Fruit fly (Drosophila melanogaster) whole organism, embryonic: ENCODE data around the gene msb1l.
A peak's percentile ranks its signal among the peaks of the same experiment; 100 is the strongest.

Experiments used
- CG10209 ChIP-seq: fragments of 200-800 bp; sonication (Bioruptor generic); optimal IDR thresholded peaks from 3 replicates; lab custom pipeline; 2017; ENCODE audit warnings: missing biosample characterization, mild to moderate bottlenecking, missing genetic modification characterization, missing genetic modification reagents
- CG11695 ChIP-seq: fragments of 200-800 bp; sonication (Bioruptor generic); IDR thresholded peaks from 3 replicates; pipeline ENCODE4 v1.3.6; 2022; ENCODE audit warnings: missing biosample characterization, missing genetic modification characterization
- CG1233 ChIP-seq: fragments of 200-800 bp; sonication (Bioruptor generic); optimal IDR thresholded peaks from 4 replicates; lab custom pipeline; 2018; ENCODE audit warnings: missing biosample characterization, mild to moderate bottlenecking, missing genetic modification characterization
- CG13624 ChIP-seq: fragments of 200-800 bp; sonication (Bioruptor generic); optimal IDR thresholded peaks from 2 replicates; lab custom pipeline; 2016; ENCODE audit warnings: missing biosample characterization, missing genetic modification characterization
- CG14441 ChIP-seq: fragments of 200-800 bp; sonication (Bioruptor generic); IDR thresholded peaks from 2 replicates; pipeline ENCODE4 v1.3.6; 2022; ENCODE audit warnings: missing biosample characterization, missing genetic modification characterization
- CG15073 ChIP-seq: fragments of 200-800 bp; sonication (Bioruptor generic); optimal IDR thresholded peaks from 2 replicates; lab custom pipeline; 2016; ENCODE audit warnings: missing biosample characterization, missing genetic modification characterization
- CG1603 ChIP-seq: fragments of 200-800 bp; sonication (Bioruptor generic); optimal IDR thresholded peaks from 2 replicates; lab custom pipeline; 2019; ENCODE audit warnings: missing biosample characterization, mild to moderate bottlenecking, missing genetic modification characterization, moderate library complexity
- CG18262 ChIP-seq: fragments of 200-800 bp; optimal IDR thresholded peaks from 3 replicates; lab custom pipeline; 2019; ENCODE audit warnings: missing biosample characterization, mild to moderate bottlenecking, missing genetic modification characterization, moderate library complexity
- CG1832 ChIP-seq: fragments of 200-800 bp; sonication (Bioruptor generic); optimal IDR thresholded peaks from 2 replicates; lab custom pipeline; 2017; ENCODE audit warnings: missing biosample characterization, mild to moderate bottlenecking, missing genetic modification characterization, inconsistent platforms
- CG18599 ChIP-seq: fragments of 200-800 bp; sonication (Bioruptor generic); optimal IDR thresholded peaks from 3 replicates; lab custom pipeline; 2017; ENCODE audit warnings: missing biosample characterization, missing genetic modification characterization, mild to moderate bottlenecking, moderate library complexity, missing genetic modification reagents
- CG4360 ChIP-seq: fragments of 200-800 bp; sonication (Bioruptor generic); IDR thresholded peaks from 2 replicates; pipeline ENCODE4 v1.3.6; 2022; ENCODE audit warnings: missing biosample characterization, missing genetic modification characterization
- CG5245 ChIP-seq: fragments of 200-800 bp; sonication (Bioruptor generic); optimal IDR thresholded peaks from 3 replicates; lab custom pipeline; 2016; ENCODE audit warnings: missing biosample characterization, missing genetic modification characterization
- CG6765 ChIP-seq: fragments of 200-800 bp; sonication (Bioruptor generic); optimal IDR thresholded peaks from 3 replicates; lab custom pipeline; 2017; ENCODE audit warnings: missing biosample characterization, mild to moderate bottlenecking, missing genetic modification characterization
- CG9817 ChIP-seq: fragments of 200-800 bp; sonication (Bioruptor generic); optimal IDR thresholded peaks from 2 replicates; lab custom pipeline; 2018; ENCODE audit warnings: missing biosample characterization, mild to moderate bottlenecking, missing genetic modification characterization, moderate library complexity
- CG9876 ChIP-seq: fragments of 200-800 bp; sonication (Bioruptor generic); optimal IDR thresholded peaks from 2 replicates; lab custom pipeline; 2016; ENCODE audit warnings: missing biosample characterization, missing genetic modification characterization
- Camta ChIP-seq: fragments of 200-800 bp; sonication (Bioruptor generic); optimal IDR thresholded peaks from 2 replicates; lab custom pipeline; 2016; ENCODE audit warnings: missing biosample characterization, missing genetic modification characterization
- Dfd ChIP-seq, 2 experiments: fragments of >200 bp; optimal IDR thresholded peaks; 2 replicates each; lab custom pipeline; 2017; ENCODE audit warnings: missing biosample characterization in 2 of 2, missing genetic modification characterization in 2 of 2
- Dll ChIP-seq: fragments of 200-800 bp; sonication (Bioruptor generic); IDR thresholded peaks from 4 replicates; pipeline ENCODE4 v1.3.6; 2022; ENCODE audit warnings: missing biosample characterization, missing genetic modification characterization; ENCODE audit not compliant: partially characterized antibody
- Doc3 ChIP-seq: fragments of 200-800 bp; sonication (Bioruptor generic); IDR thresholded peaks from 3 replicates; pipeline ENCODE4 v1.3.6; 2022; ENCODE audit warnings: missing biosample characterization, missing genetic modification characterization; ENCODE audit not compliant: partially characterized antibody
- E2f1 ChIP-seq: fragments of 200-800 bp; sonication (Bioruptor generic); IDR thresholded peaks from 2 replicates; pipeline ENCODE4 v1.3.6; 2022; ENCODE audit warnings: missing biosample characterization, missing genetic modification characterization
- Eip74EF ChIP-seq, 2 experiments: fragments of 200-800 bp in 1 of 2; fragments of >200 bp in 1 of 2; sonication (Bioruptor generic) in 1 of 2; optimal IDR thresholded peaks; 2 replicates each; lab custom pipeline; 2017 to 2019; ENCODE audit warnings: missing biosample characterization in 2 of 2, missing genetic modification characterization in 2 of 2, mild to moderate bottlenecking in 1 of 2, moderate library complexity in 1 of 2
- Elba2 ChIP-seq: fragments of 200-800 bp; sonication (Bioruptor generic); optimal IDR thresholded peaks from 3 replicates; lab custom pipeline; 2016; ENCODE audit warnings: missing biosample characterization, missing genetic modification characterization
- Fer3 ChIP-seq: fragments of 200-800 bp; sonication (Bioruptor generic); optimal IDR thresholded peaks from 2 replicates; lab custom pipeline; 2018; ENCODE audit warnings: missing biosample characterization, mild to moderate bottlenecking, missing genetic modification characterization, moderate library complexity
- HLH4C ChIP-seq: fragments of 200-800 bp; sonication (Bioruptor generic); IDR thresholded peaks from 3 replicates; pipeline ENCODE4 v1.3.6; 2022; ENCODE audit warnings: missing biosample characterization, missing genetic modification characterization; ENCODE audit not compliant: partially characterized antibody
- Mad ChIP-seq: fragments of 200-800 bp; sonication (Bioruptor generic); optimal IDR thresholded peaks from 2 replicates; lab custom pipeline; 2016; ENCODE audit warnings: missing biosample characterization, missing genetic modification characterization
- NC2β ChIP-seq: fragments of 200-800 bp; sonication (Bioruptor generic); optimal IDR thresholded peaks from 2 replicates; lab custom pipeline; 2016; ENCODE audit warnings: missing biosample characterization, missing genetic modification characterization
- Oaz ChIP-seq: fragments of 200-800 bp; sonication (Bioruptor generic); IDR thresholded peaks from 2 replicates; pipeline ENCODE4 v1.3.6; 2022; ENCODE audit warnings: missing biosample characterization, missing genetic modification characterization
- Six4 ChIP-seq: fragments of 200-800 bp; sonication (Bioruptor generic); optimal IDR thresholded peaks from 2 replicates; lab custom pipeline; 2016; ENCODE audit warnings: missing biosample characterization, missing genetic modification characterization
- TFAM ChIP-seq: fragments of 200-800 bp; sonication (Bioruptor generic); optimal IDR thresholded peaks from 2 replicates; lab custom pipeline; 2017; ENCODE audit warnings: missing biosample characterization, missing genetic modification characterization, inconsistent platforms
- Trl ChIP-seq, 3 experiments: fragments of >200 bp in 2 of 3; fragments of 200-800 bp in 1 of 3; sonication (Bioruptor generic) in 1 of 3; optimal IDR thresholded peaks; 2 replicates in 1 of 3; 3 replicates in 2 of 3; lab custom pipeline; 2016 to 2017; ENCODE audit warnings: missing biosample characterization in 1 of 3, missing genetic modification characterization in 1 of 3
- bcd ChIP-seq: fragments of 200-800 bp; sonication (Bioruptor generic); optimal IDR thresholded peaks from 2 replicates; lab custom pipeline; 2017; ENCODE audit warnings: missing biosample characterization, mild to moderate bottlenecking, missing genetic modification characterization
- br ChIP-seq: fragments of >200 bp; optimal IDR thresholded peaks from 2 replicates; lab custom pipeline; 2017
- ci ChIP-seq: fragments of 200-800 bp; sonication (Bioruptor generic); IDR thresholded peaks from 3 replicates; pipeline ENCODE4 v1.3.6; 2022; ENCODE audit warnings: missing biosample characterization, missing genetic modification characterization
- da ChIP-seq: fragments of 200-800 bp; sonication (Bioruptor generic); optimal IDR thresholded peaks from 2 replicates; lab custom pipeline; 2016; ENCODE audit warnings: missing biosample characterization, missing genetic modification characterization
- dati ChIP-seq: fragments of 200-800 bp; sonication (Bioruptor generic); IDR thresholded peaks from 2 replicates; pipeline ENCODE4 v1.3.6; 2022; ENCODE audit warnings: missing biosample characterization, missing genetic modification characterization
- fru ChIP-seq: fragments of >200 bp; optimal IDR thresholded peaks from 2 replicates; lab custom pipeline; 2017
- gt ChIP-seq: fragments of 200-800 bp; sonication (Bioruptor generic); IDR thresholded peaks from 2 replicates; pipeline ENCODE4 v1.3.6; 2022; ENCODE audit warnings: missing biosample characterization, missing genetic modification characterization
- hth ChIP-seq: fragments of >200 bp; optimal IDR thresholded peaks from 2 replicates; lab custom pipeline; 2017; ENCODE audit warnings: inconsistent platforms
- jing ChIP-seq: fragments of 200-800 bp; sonication (Bioruptor generic); optimal IDR thresholded peaks from 2 replicates; lab custom pipeline; 2018; ENCODE audit warnings: missing biosample characterization, mild to moderate bottlenecking, missing genetic modification characterization
- klu ChIP-seq: fragments of 200-800 bp; sonication (Bioruptor generic); IDR thresholded peaks from 2 replicates; pipeline ENCODE4 v1.3.6; 2022; ENCODE audit warnings: missing biosample characterization, missing genetic modification characterization
- mam ChIP-seq: fragments of 200-800 bp; sonication (Bioruptor generic); optimal IDR thresholded peaks from 3 replicates; lab custom pipeline; 2016; ENCODE audit warnings: missing biosample characterization, missing genetic modification characterization
- pum ChIP-seq: fragments of 200-800 bp; sonication (Bioruptor generic); optimal IDR thresholded peaks from 2 replicates; lab custom pipeline; 2016; ENCODE audit warnings: missing biosample characterization, missing genetic modification characterization
- sima ChIP-seq: fragments of 200-800 bp; sonication (Bioruptor generic); optimal IDR thresholded peaks from 2 replicates; lab custom pipeline; 2016; ENCODE audit warnings: missing biosample characterization, missing genetic modification characterization
- tna ChIP-seq: fragments of 200-800 bp; sonication (Bioruptor generic); IDR thresholded peaks from 2 replicates; pipeline ENCODE4 v1.3.6; 2022; ENCODE audit warnings: missing biosample characterization, missing genetic modification characterization; ENCODE audit not compliant: partially characterized antibody
- toy ChIP-seq: fragments of 200-800 bp; sonication (Bioruptor generic); IDR thresholded peaks from 2 replicates; pipeline ENCODE4 v1.3.6; 2022; ENCODE audit warnings: missing biosample characterization, missing genetic modification characterization
- trh ChIP-seq: fragments of 200-800 bp; sonication (Bioruptor generic); optimal IDR thresholded peaks from 2 replicates; lab custom pipeline; 2016; ENCODE audit warnings: missing biosample characterization, missing genetic modification characterization
- unc-4 ChIP-seq: fragments of 200-800 bp; sonication (Bioruptor generic); IDR thresholded peaks from 2 replicates; pipeline ENCODE4 v1.3.6; 2022; ENCODE audit warnings: missing biosample characterization, missing genetic modification characterization; ENCODE audit not compliant: partially characterized antibody
- unpg ChIP-seq: fragments of 200-800 bp; sonication (Bioruptor generic); optimal IDR thresholded peaks from 3 replicates; lab custom pipeline; 2018; ENCODE audit warnings: missing biosample characterization, mild to moderate bottlenecking, missing genetic modification characterization, moderate library complexity
- vfl ChIP-seq: fragments of 200-800 bp; sonication (Bioruptor generic); optimal IDR thresholded peaks from 2 replicates; lab custom pipeline; 2016; ENCODE audit warnings: missing biosample characterization, missing genetic modification characterization
- wek ChIP-seq: fragments of 200-800 bp; sonication (Bioruptor generic); optimal IDR thresholded peaks from 3 replicates; lab custom pipeline; 2018; ENCODE audit warnings: missing biosample characterization, mild to moderate bottlenecking, missing genetic modification characterization, moderate library complexity
- z ChIP-seq: fragments of 200-800 bp; sonication (Bioruptor generic); IDR thresholded peaks from 3 replicates; pipeline ENCODE4 v1.3.6; 2022; ENCODE audit warnings: missing biosample characterization, missing genetic modification characterization

msb1l gene

DNA sequence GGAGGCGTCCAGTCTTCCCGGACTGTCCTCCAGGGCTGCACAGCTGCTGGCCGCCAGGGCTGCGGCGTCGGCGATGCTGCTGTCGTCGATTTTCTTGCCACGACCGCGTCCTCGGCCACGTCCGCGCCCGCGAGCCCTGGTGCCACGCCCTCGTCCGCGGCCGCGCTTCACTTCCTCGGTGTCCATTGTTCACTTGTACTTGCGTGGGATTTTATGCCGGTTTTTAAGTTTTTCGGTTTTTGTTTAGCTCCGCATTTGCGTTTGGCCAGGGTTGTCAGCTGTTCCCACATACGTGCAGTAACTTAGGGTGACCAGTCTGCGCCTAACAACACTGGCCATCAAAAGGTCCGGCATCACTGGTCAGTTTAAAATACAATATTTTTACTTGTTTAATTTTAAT lies 4.7 kb downstream of the msb1l start, which contains the start of gene Hakai (continued):
- no peak for TF ChIP-seq CG6765 (GFP tag; lab: Kevin White, UChicago)
- TF ChIP-seq Fer3 (tag; lab: Kevin White, UChicago), result peak; percentile 0
- TF ChIP-seq CG1233 (GFP tag; lab: Kevin White, UChicago), result no peak
- TF ChIP-seq Trl (optimal IDR thresholded peaks at IDR 0.05; lab: Kevin White, UChicago), result peak in 1 of 2 experiments; percentile 0
- peak; percentile 64 for TF ChIP-seq Trl (GFP tag; optimal IDR thresholded peaks at IDR 0.05; lab: Kevin White, UChicago)
- TF ChIP-seq z, result no peak
- TF ChIP-seq Dll (GFP tag; lab: Robert Waterston, UW), result peak; percentile 62; the same call in 3 of the 4 replicates
- TF ChIP-seq wek (GFP tag; lab: Kevin White, UChicago), result no peak
- TF ChIP-seq gt, result no peak
- TF ChIP-seq unc-4 (GFP tag; lab: Robert Waterston, UW), result peak; percentile 54
- TF ChIP-seq jing, result no peak
- TF ChIP-seq mam (GFP tag; lab: Kevin White, UChicago), result peak; percentile 86
- 0 out of 2 replicates have a peak, but pooled peaks have one; percentile 31 for TF ChIP-seq E2f1 (GFP tag; lab: Robert Waterston, UW)
- peak; percentile 11 for TF ChIP-seq CG10209 (GFP tag; lab: Kevin White, UChicago)
- no peak for TF ChIP-seq TFAM
- TF ChIP-seq HLH4C (GFP tag; lab: Robert Waterston, UW), result 0 out of 3 replicates have a peak, but pooled peaks have one; percentile 38
- TF ChIP-seq CG1832, result peak; percentile 13
- TF ChIP-seq CG9817 (tag; lab: Kevin White, UChicago), result peak; percentile 41
- TF ChIP-seq klu (GFP tag; lab: Robert Waterston, UW), result no peak
- TF ChIP-seq tna (GFP tag; lab: Robert Waterston, UW), result peak; percentile 41; the same call in 1 of the 2 replicates
- TF ChIP-seq CG11695 (GFP tag; lab: Robert Waterston, UW), result no peak
- peak; percentile 54 for TF ChIP-seq bcd (GFP tag; lab: Kevin White, UChicago)
- TF ChIP-seq CG1603 (tag; lab: Kevin White, UChicago), result peak; percentile 45
- TF ChIP-seq NC2β (GFP tag; lab: Kevin White, UChicago), result peak; percentile 41
- no peak for TF ChIP-seq Doc3 (GFP tag; lab: Robert Waterston, UW)
- TF ChIP-seq da (GFP tag; lab: Kevin White, UChicago), result peak; percentile 39
- no peak for TF ChIP-seq trh (GFP tag; lab: Kevin White, UChicago)
- peak; percentile 1 for TF ChIP-seq Elba2
- TF ChIP-seq CG18262, result peak; percentile 5
- TF ChIP-seq br (lab: Kevin White, UChicago), result no peak
- peak; percentile 55 for TF ChIP-seq CG5245 (GFP tag; lab: Kevin White, UChicago)
- TF ChIP-seq CG15073 (GFP tag; lab: Kevin White, UChicago), result no peak
- TF ChIP-seq Eip74EF (GFP tag; optimal IDR thresholded peaks at IDR 0.05; lab: Kevin White, UChicago), result no peak
- peak in 1 of 2 experiments; percentile 12 for TF ChIP-seq Dfd (GFP tag; optimal IDR thresholded peaks at IDR 0.05; lab: Kevin White, UChicago)
- peak; percentile 73 for TF ChIP-seq Six4 (GFP tag; lab: Kevin White, UChicago)
- TF ChIP-seq hth (lab: Kevin White, UChicago), result no peak
- peak; percentile 51 for TF ChIP-seq Camta (GFP tag; lab: Kevin White, UChicago)
- peak; percentile 25 for TF ChIP-seq unpg (GFP tag; lab: Kevin White, UChicago)
- no peak for TF ChIP-seq fru (lab: Kevin White, UChicago)
- peak; percentile 50 for TF ChIP-seq CG9876 (GFP tag; lab: Kevin White, UChicago)
- TF ChIP-seq Mad (GFP tag; lab: Kevin White, UChicago), result peak; percentile 49
- peak; percentile 58 for TF ChIP-seq CG18599
- peak; percentile 25 for TF ChIP-seq vfl (GFP tag; lab: Kevin White, UChicago)
- TF ChIP-seq sima (GFP tag; lab: Kevin White, UChicago), result peak; percentile 22
- 0 out of 2 replicates have a peak, but pooled peaks have one; percentile 9 for TF ChIP-seq Oaz (GFP tag; lab: Robert Waterston, UW)
- TF ChIP-seq CG14441 (GFP tag; lab: Robert Waterston, UW), result peak; percentile 58; the same call in 1 of the 2 replicates
- no peak for TF ChIP-seq CG4360 (GFP tag; lab: Robert Waterston, UW)
- peak; percentile 31; the same call in 2 of the 3 replicates for TF ChIP-seq ci
- peak; percentile 77 for TF ChIP-seq pum (GFP tag; lab: Kevin White, UChicago)
- TF ChIP-seq toy, result no peak
- TF ChIP-seq dati (GFP tag; lab: Robert Waterston, UW), result peak; percentile 20; the same call in 1 of the 2 replicates
- peak; percentile 77 for TF ChIP-seq CG13624 (GFP tag; lab: Kevin White, UChicago)
